Worm (Caenorhabditis elegans): ENCODE results near the gene nhr-234.

nhr-234 gene

DNA sequence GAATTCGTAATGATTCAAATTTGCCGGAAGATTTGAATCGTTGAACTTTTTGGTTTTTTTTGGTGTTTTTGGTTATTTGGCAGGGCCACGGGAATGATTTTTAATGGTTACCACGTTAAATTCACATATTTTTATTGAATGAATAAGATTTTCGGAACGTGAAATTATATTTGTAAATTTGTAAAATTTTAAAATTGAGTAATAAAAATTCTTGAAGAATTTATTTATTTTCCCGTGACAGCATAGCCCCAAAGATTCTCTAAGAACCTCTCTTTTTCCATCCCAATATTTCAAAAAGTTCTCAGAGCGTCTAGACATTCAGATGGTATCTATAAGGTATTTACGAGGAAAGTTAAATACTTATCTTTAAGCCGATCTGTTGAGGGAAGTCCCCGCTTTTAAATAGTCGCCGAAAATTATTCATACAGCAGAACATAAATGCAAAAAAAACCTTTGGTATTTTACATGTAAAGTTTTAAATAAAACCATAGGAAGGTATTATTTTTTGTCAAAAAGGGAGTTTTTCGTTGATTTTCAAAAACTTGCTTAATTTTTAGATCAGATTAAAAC lies 1.6 kb upstream of the nhr-234 start, which contains the start of gene Y38E10A.17:
Y38E10A.17 (minus strand) TSS at position 51 of the 570 bp plus-strand sequence.
- no peak for TF ChIP-seq elt-1 (tag; optimal IDR thresholded peaks at IDR 0.05; ENCODE audit: borderline replicate concordance, insufficient read depth)
- no peak for TF ChIP-seq M03D4.4 (tag; optimal IDR thresholded peaks at IDR 0.05)
- TF ChIP-seq unc-39 (tag; optimal IDR thresholded peaks at IDR 0.05), result no peak
- TF ChIP-seq cnd-1 (tag; optimal IDR thresholded peaks at IDR 0.05), result no peak

DNA sequence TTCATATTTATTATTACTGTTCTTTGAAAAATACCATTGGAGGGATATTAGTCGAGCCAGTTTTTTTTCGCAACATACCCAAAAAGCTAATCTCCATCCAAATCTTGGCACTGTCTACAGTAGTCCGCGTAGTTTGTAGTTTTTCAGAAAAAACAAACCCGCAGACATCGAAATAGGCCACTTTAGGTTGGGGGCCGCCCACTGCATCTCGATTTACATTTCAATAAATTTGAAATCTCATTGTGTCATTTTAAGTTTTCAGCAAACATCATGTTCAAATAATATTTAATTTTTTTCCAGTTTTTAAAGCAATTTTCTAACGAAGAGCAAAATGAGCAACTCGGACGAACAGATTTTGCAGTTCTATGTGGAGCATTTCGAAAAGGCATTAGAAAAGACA lies 3.9 kb downstream of the nhr-234 start, which contains the start of gene nhr-235:
nhr-235 (plus strand) TSS at position 301 of the 400 bp plus-strand sequence.
- no peak for TF ChIP-seq zip-8 (tag; optimal IDR thresholded peaks at IDR 0.05)
- no peak for TF ChIP-seq flh-1 (GFP tag; optimal IDR thresholded peaks at IDR 0.05)
- TF ChIP-seq ztf-11 (tag; optimal IDR thresholded peaks at IDR 0.05), result no peak
- no peak for TF ChIP-seq unc-39 (tag; optimal IDR thresholded peaks at IDR 0.05)
- no peak for TF ChIP-seq hlh-1 (tag; optimal IDR thresholded peaks at IDR 0.05)
- TF ChIP-seq pha-4 (tag; optimal IDR thresholded peaks at IDR 0.05), result no peak
- no peak for TF ChIP-seq nhr-12 (tag; optimal IDR thresholded peaks at IDR 0.05)
- no peak for TF ChIP-seq nhr-237 (tag; optimal IDR thresholded peaks at IDR 0.05)
- TF ChIP-seq unc-120 (tag; optimal IDR thresholded peaks at IDR 0.05; ENCODE audit: poor library complexity, severe bottlenecking), result no peak
- TF ChIP-seq nhr-76 (tag; optimal IDR thresholded peaks at IDR 0.05), result no peak
- no peak for TF ChIP-seq ceh-39 (tag; optimal IDR thresholded peaks at IDR 0.05)
- TF ChIP-seq M03D4.4 (tag; optimal IDR thresholded peaks at IDR 0.05), result no peak
- no peak for TF ChIP-seq drap-1 (GFP tag; optimal IDR thresholded peaks at IDR 0.05)
- no peak for TF ChIP-seq unc-62 (GFP tag; optimal IDR thresholded peaks at IDR 0.05)

DNA sequence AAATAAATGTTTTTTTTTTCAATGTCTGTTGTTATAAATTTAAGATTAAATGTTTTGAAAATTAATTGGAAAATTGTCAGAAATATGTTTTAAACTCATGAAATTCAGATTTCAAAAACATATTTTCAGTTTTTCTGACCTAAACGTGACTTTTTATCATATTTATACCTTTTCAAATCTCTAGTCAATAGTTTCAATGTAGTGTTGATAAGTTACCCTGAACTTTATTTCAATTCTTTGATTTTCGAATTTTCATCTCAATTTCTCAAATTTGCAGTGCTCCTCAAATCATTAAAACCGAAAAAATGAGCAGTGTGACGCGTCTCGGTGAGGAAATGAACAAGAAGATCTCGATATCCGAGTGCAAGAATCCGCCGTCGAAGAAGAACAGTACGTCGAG lies 18.0 kb downstream of the nhr-234 start, which contains the start of gene rgs-4:
rgs-4 (plus strand) TSS at position 301 of the 400 bp plus-strand sequence.
- TF ChIP-seq tbx-8 (GFP tag; optimal IDR thresholded peaks at IDR 0.05) (no peak), lsy-2 (tag; optimal IDR thresholded peaks at IDR 0.05) (no peak)

DNA sequence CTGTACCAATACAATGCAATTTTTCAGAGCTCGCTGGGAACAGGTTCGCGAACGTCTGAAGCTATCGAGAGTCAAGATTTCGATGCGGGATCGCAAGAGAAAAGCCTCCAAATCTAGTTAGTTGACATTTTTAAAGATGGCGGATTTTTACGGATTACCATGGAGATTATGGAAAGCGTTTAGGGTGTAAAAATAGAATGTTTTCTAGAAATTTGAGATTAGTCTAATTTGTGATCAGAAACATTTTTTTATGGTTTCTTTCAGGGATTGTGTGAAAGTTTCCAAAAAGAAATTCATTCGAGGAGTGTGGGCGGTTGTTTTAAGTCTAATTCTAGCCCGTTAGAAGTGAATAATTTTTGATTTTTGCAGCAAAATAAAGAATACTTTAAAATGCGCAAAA lies 19.3 kb downstream of the nhr-234 start:
- no peak for TF ChIP-seq mls-2 (tag; optimal IDR thresholded peaks at IDR 0.05)
- no peak for TF ChIP-seq lsy-2 (tag; optimal IDR thresholded peaks at IDR 0.05)
- no peak for TF ChIP-seq cnd-1 (tag; optimal IDR thresholded peaks at IDR 0.05)
- no peak for TF ChIP-seq nhr-12 (tag; optimal IDR thresholded peaks at IDR 0.05)
- no peak for TF ChIP-seq tbx-8 (GFP tag; optimal IDR thresholded peaks at IDR 0.05)
- no peak for TF ChIP-seq mab-5 (tag; optimal IDR thresholded peaks at IDR 0.05)
- no peak for TF ChIP-seq unc-120 (tag; optimal IDR thresholded peaks at IDR 0.05; ENCODE audit: poor library complexity, severe bottlenecking)

DNA sequence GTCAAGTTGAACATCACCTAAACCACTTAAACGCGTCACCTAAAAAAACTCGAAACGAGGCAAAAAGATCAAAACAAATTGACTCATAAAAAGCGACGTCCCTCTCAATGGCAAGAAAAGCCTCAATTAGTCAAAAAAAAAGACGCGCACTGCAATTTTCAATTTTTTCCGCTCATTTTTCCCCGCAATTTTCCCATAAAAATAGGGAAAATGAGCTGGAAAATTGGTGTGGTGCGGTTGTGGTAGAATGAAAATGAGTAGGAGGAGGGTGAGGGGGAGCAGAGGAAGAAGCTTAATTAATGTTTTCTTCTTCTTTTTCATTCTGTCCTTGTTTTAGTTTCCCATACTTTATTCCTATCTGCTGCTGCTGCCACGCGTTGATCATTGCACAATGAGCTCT lies 21.1 kb downstream of the nhr-234 start:
- TF ChIP-seq nhr-237 (tag; optimal IDR thresholded peaks at IDR 0.05) (no peak), nhr-76 (tag; optimal IDR thresholded peaks at IDR 0.05) (no peak), nhr-2 (tag; optimal IDR thresholded peaks at IDR 0.05) (no peak), ceh-43 (GFP tag; optimal IDR thresholded peaks at IDR 0.05) (no peak), lsy-2 (tag; optimal IDR thresholded peaks at IDR 0.05) (no peak), nhr-28 (tag; optimal IDR thresholded peaks at IDR 0.05) (no peak), unc-39 (tag; optimal IDR thresholded peaks at IDR 0.05) (no peak), elt-3 (tag; optimal IDR thresholded peaks at IDR 0.05) (no peak), zip-8 (tag; optimal IDR thresholded peaks at IDR 0.05) (no peak), cnd-1 (tag; optimal IDR thresholded peaks at IDR 0.05) (no peak), hlh-1 (tag; optimal IDR thresholded peaks at IDR 0.05) (no peak)

DNA sequence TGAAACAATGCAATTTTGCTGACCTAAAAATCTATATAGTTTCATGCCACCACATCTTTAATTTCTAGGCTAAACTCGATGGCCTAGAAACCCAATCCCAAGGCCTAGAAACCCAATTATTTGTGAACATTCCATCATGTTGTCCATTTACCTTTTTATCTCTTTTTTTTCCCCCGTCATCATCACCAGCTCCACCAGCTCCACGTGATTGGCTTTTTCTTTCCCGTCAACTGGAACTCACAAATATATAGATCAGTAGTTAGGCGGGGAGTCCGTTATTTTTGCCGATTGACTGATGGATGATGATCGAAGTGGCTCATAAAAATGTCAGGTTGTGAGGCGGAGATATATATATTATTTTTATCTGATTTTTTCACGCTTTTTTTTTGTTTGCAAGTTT lies 21.9 kb downstream of the nhr-234 start:
- no peak for TF ChIP-seq ceh-43 (GFP tag; optimal IDR thresholded peaks at IDR 0.05)
- TF ChIP-seq hlh-1 (tag; optimal IDR thresholded peaks at IDR 0.05), result no peak
- no peak for TF ChIP-seq elt-1 (tag; optimal IDR thresholded peaks at IDR 0.05; ENCODE audit: borderline replicate concordance, insufficient read depth)
- no peak for TF ChIP-seq sptf-1 (tag; optimal IDR thresholded peaks at IDR 0.05)
- no peak for TF ChIP-seq ceh-39 (tag; optimal IDR thresholded peaks at IDR 0.05)
- no peak for TF ChIP-seq nhr-2 (tag; optimal IDR thresholded peaks at IDR 0.05)
- TF ChIP-seq lsy-2 (tag; optimal IDR thresholded peaks at IDR 0.05), result no peak
- TF ChIP-seq nhr-28 (tag; optimal IDR thresholded peaks at IDR 0.05), result no peak
- no peak for TF ChIP-seq bed-3 (GFP tag; optimal IDR thresholded peaks at IDR 0.05)
- no peak for TF ChIP-seq pha-4 (tag; optimal IDR thresholded peaks at IDR 0.05)
- TF ChIP-seq ham-2 (GFP tag; optimal IDR thresholded peaks at IDR 0.05), result no peak
- no peak for TF ChIP-seq zip-8 (tag; optimal IDR thresholded peaks at IDR 0.05)
- TF ChIP-seq lin-13 (tag; optimal IDR thresholded peaks at IDR 0.05), result no peak
- TF ChIP-seq ztf-11 (tag; optimal IDR thresholded peaks at IDR 0.05), result no peak

All from whole organism, mixed stage, embryonic.